Fruit fly (Drosophila melanogaster): ENCODE data around the gene CG7573.

The CG7573 gene

dm6 chr3L:11325671-11326306 lies 14.2 kb downstream of the CG7573 start (continued):
- TF ChIP-seq Sin3A (optimal IDR thresholded peaks at IDR 0.05) (no peak), Abd-B (GFP tag; optimal IDR thresholded peaks at IDR 0.05) (peak; percentile 47), ken (GFP tag; IDR thresholded peaks at IDR 0.05) (peak; percentile 61; the same call in 2 of the 3 replicates), mirr (GFP tag; optimal IDR thresholded peaks at IDR 0.05) (no peak), HHEX (GFP tag; optimal IDR thresholded peaks at IDR 0.05) (peak; percentile 61), jing (GFP tag; optimal IDR thresholded peaks at IDR 0.05) (peak; percentile 59), CG18619 (GFP tag; optimal IDR thresholded peaks at IDR 0.05) (peak; percentile 43), CG6813 (GFP tag; optimal IDR thresholded peaks at IDR 0.05) (peak; percentile 67), Pdp1 (GFP tag; optimal IDR thresholded peaks at IDR 0.05) (peak; percentile 70 to 76), pnt (GFP tag; optimal IDR thresholded peaks at IDR 0.05) (peak; percentile 69), CG3407 (GFP tag; optimal IDR thresholded peaks at IDR 0.05) (peak; percentile 33), E2f2 (GFP tag; IDR thresholded peaks at IDR 0.05) (peak; percentile 40; the same call in 1 of the 2 replicates), CG10267 (tag; optimal IDR thresholded peaks at IDR 0.05) (peak; percentile 73), Sox102F (GFP tag; optimal IDR thresholded peaks at IDR 0.05) (peak; percentile 86), salm (tag; optimal IDR thresholded peaks at IDR 0.05) (peak; percentile 19), knrl (GFP tag; IDR thresholded peaks at IDR 0.05; ENCODE audit: partially characterized antibody) (no peak), CG30020 (tag; optimal IDR thresholded peaks at IDR 0.05) (peak; percentile 9), Aef1 (GFP tag; IDR thresholded peaks at IDR 0.05) (peak; percentile 61), insv (GFP tag; optimal IDR thresholded peaks at IDR 0.05) (no peak), D19B (GFP tag; optimal IDR thresholded peaks at IDR 0.05) (peak; percentile 7), CG10321 (GFP tag; IDR thresholded peaks at IDR 0.05) (no peak), da (GFP tag; optimal IDR thresholded peaks at IDR 0.05) (peak; percentile 71), bab2 (GFP tag; optimal IDR thresholded peaks at IDR 0.05) (peak; percentile 80), CG2678 (tag; optimal IDR thresholded peaks at IDR 0.05) (peak; percentile 76), Eip74EF (GFP tag; optimal IDR thresholded peaks at IDR 0.05) (peak in 1 of 2 experiments; percentile 35), CG6689 (GFP tag; IDR thresholded peaks at IDR 0.05) (peak; percentile 69), CG4820 (GFP tag; optimal IDR thresholded peaks at IDR 0.05) (peak; percentile 85), trh (GFP tag; optimal IDR thresholded peaks at IDR 0.05) (peak; percentile 75), sqz (GFP tag; optimal IDR thresholded peaks at IDR 0.05) (peak; percentile 50), crol (GFP tag; IDR thresholded peaks at IDR 0.05) (peak; percentile 38; the same call in 1 of the 2 replicates), CG10147 (GFP tag; optimal IDR thresholded peaks at IDR 0.05) (peak; percentile 11), scrt (GFP tag; optimal IDR thresholded peaks at IDR 0.05) (peak; percentile 56), cas (GFP tag; IDR thresholded peaks at IDR 0.05) (no peak), chm (GFP tag; IDR thresholded peaks at IDR 0.05) (peak; percentile 57; the same call in 1 of the 2 replicates), CG2129 (GFP tag; IDR thresholded peaks at IDR 0.05; ENCODE audit: partially characterized antibody) (no peak), slp2 (GFP tag; optimal IDR thresholded peaks at IDR 0.05) (peak; percentile 67), CG9609 (GFP tag; optimal IDR thresholded peaks at IDR 0.05) (peak; percentile 85), CG4360 (GFP tag; IDR thresholded peaks at IDR 0.05) (peak; percentile 73), pum (GFP tag; optimal IDR thresholded peaks at IDR 0.05) (peak; percentile 66), CG3281 (GFP tag; optimal IDR thresholded peaks at IDR 0.05) (peak; percentile 58), Lpt (GFP tag; optimal IDR thresholded peaks at IDR 0.05) (no peak), chinmo (GFP tag; IDR thresholded peaks at IDR 0.05; ENCODE audit: partially characterized antibody) (no peak), Camta (GFP tag; optimal IDR thresholded peaks at IDR 0.05) (peak; percentile 80), CG18764 (GFP tag; optimal IDR thresholded peaks at IDR 0.05) (peak; percentile 67), CG5953 (GFP tag; IDR thresholded peaks at IDR 0.05) (peak; percentile 87), Hmr (GFP tag; optimal IDR thresholded peaks at IDR 0.05) (peak; percentile 22), Oaz (GFP tag; IDR thresholded peaks at IDR 0.05) (0 out of 2 replicates have a peak, but pooled peaks have one; percentile 21), gcm2 (GFP tag; optimal IDR thresholded peaks at IDR 0.05) (peak; percentile 44), amos (GFP tag; IDR thresholded peaks at IDR 0.05; ENCODE audit: partially characterized antibody) (no peak)

Measured in whole organism, embryonic.